Worm (Caenorhabditis elegans) whole organism, L4 larva: Measurements from ENCODE around the gene Y43B11AR.1.

ENCODE experiments used
- ZK337.2 ChIP-seq: fragments of 200-800 bp; sonication (Bioruptor generic); IDR thresholded peaks from 2 replicates; pipeline ENCODE4 v1.3.6; 2022; ENCODE audit warnings: missing genetic modification reagents, missing genetic modification characterization, missing compliant biosample characterization
- fkh-10 ChIP-seq: fragments of 150-350 bp; optimal IDR thresholded peaks from 2 replicates; lab custom pipeline; 2014; ENCODE audit warnings: missing biosample characterization, missing genetic modification reagents, missing genetic modification characterization
- hif-1 ChIP-seq, 2 experiments: sonication (generic microtip); optimal IDR thresholded peaks; 2 replicates each; lab custom pipeline; 2016 to 2017; ENCODE audit warnings: missing compliant biosample characterization in 2 of 2, missing genetic modification characterization in 2 of 2, missing genetic modification reagents in 2 of 2, missing genotype in 2 of 2, mild to moderate bottlenecking in 1 of 2
- lin-1 ChIP-seq: fragments of 200-800 bp; sonication (Bioruptor generic); IDR thresholded peaks from 2 replicates; pipeline ENCODE4 v1.3.6; 2022; ENCODE audit warnings: missing genetic modification reagents, missing genetic modification characterization, missing compliant biosample characterization
- nhr-11 ChIP-seq: fragments of 150-350 bp; optimal IDR thresholded peaks from 2 replicates; lab custom pipeline; 2014; ENCODE audit warnings: missing biosample characterization, missing genetic modification characterization
- nhr-25 ChIP-seq: sonication (generic microtip); optimal IDR thresholded peaks from 2 replicates; lab custom pipeline; 2017; ENCODE audit warnings: missing genetic modification characterization, mild to moderate bottlenecking, missing compliant biosample characterization, antibody characterized with exemption, moderate library complexity, borderline replicate concordance; ENCODE audit not compliant: insufficient read depth

ce11 chrIV:7081214-7081613 is at the start of gene Y43B11AR.1:
- TF ChIP-seq hif-1 (tag; optimal IDR thresholded peaks at IDR 0.05; lab: Kevin White, UChicago) (no peak), ZK337.2 (no peak), nhr-11 (tag; lab: Kevin White, UChicago) (no peak), nhr-25 (tag; lab: Kevin White, UChicago) (no peak), lin-1 (GFP tag; lab: Robert Waterston, UW) (no peak), fkh-10 (GFP tag; lab: Kevin White, UChicago) (no peak)
